Fruit fly (Drosophila melanogaster) whole organism, embryonic: ENCODE results near the gene Alg2.

Source experiments
- CG10565 ChIP-seq: fragments of 200-800 bp; sonication (Bioruptor generic); optimal IDR thresholded peaks from 3 replicates; lab custom pipeline; 2016; ENCODE audit warnings: missing biosample characterization, mild to moderate bottlenecking, missing genetic modification characterization
- CG11093 ChIP-seq: fragments of 200-800 bp; sonication (Bioruptor generic); IDR thresholded peaks from 3 replicates; pipeline ENCODE4 v1.3.6; 2022; ENCODE audit warnings: missing biosample characterization, missing genetic modification characterization
- CG11695 ChIP-seq: fragments of 200-800 bp; sonication (Bioruptor generic); IDR thresholded peaks from 3 replicates; pipeline ENCODE4 v1.3.6; 2022; ENCODE audit warnings: missing biosample characterization, missing genetic modification characterization
- CG12071 ChIP-seq: fragments of 200-800 bp; sonication (Bioruptor generic); optimal IDR thresholded peaks from 3 replicates; lab custom pipeline; 2018; ENCODE audit warnings: missing biosample characterization, mild to moderate bottlenecking, missing genetic modification characterization
- CG17385 ChIP-seq: fragments of 200-800 bp; sonication (Bioruptor generic); optimal IDR thresholded peaks from 3 replicates; lab custom pipeline; 2018; ENCODE audit warnings: missing biosample characterization, mild to moderate bottlenecking, missing genetic modification characterization
- CG31441 ChIP-seq: fragments of 200-800 bp; sonication (Bioruptor generic); IDR thresholded peaks from 2 replicates; pipeline ENCODE4 v1.3.6; 2022; ENCODE audit warnings: missing biosample characterization, missing genetic modification characterization
- CG42726 ChIP-seq: fragments of 200-800 bp; sonication (Bioruptor generic); IDR thresholded peaks from 2 replicates; pipeline ENCODE4 v1.3.6; 2022; ENCODE audit warnings: missing biosample characterization, missing genetic modification characterization; ENCODE audit not compliant: partially characterized antibody
- CG4424 ChIP-seq: fragments of 200-800 bp; sonication (Bioruptor generic); optimal IDR thresholded peaks from 3 replicates; lab custom pipeline; 2016; ENCODE audit warnings: missing biosample characterization, missing genetic modification characterization
- CG6683 ChIP-seq: fragments of 200-800 bp; sonication (Bioruptor generic); optimal IDR thresholded peaks from 2 replicates; lab custom pipeline; 2017; ENCODE audit warnings: missing biosample characterization, mild to moderate bottlenecking, missing genetic modification characterization, missing genetic modification reagents
- CG7987 ChIP-seq: fragments of 200-800 bp; sonication (Bioruptor generic); optimal IDR thresholded peaks from 2 replicates; lab custom pipeline; 2018; ENCODE audit warnings: missing biosample characterization, mild to moderate bottlenecking, missing genetic modification characterization, moderate library complexity
- CG8290 ChIP-seq, 3 experiments: fragments of 200-800 bp; sonication (Bioruptor generic); optimal IDR thresholded peaks; 2 replicates each; lab custom pipeline; 2016 to 2019; ENCODE audit warnings: missing biosample characterization in 3 of 3, missing genetic modification characterization in 3 of 3, mild to moderate bottlenecking in 2 of 3, moderate library complexity in 1 of 3
- CG8478 ChIP-seq: fragments of >200 bp; optimal IDR thresholded peaks from 2 replicates; lab custom pipeline; 2018
- CG9817 ChIP-seq: fragments of 200-800 bp; sonication (Bioruptor generic); optimal IDR thresholded peaks from 2 replicates; lab custom pipeline; 2018; ENCODE audit warnings: missing biosample characterization, mild to moderate bottlenecking, missing genetic modification characterization, moderate library complexity
- Dip2 ChIP-seq: fragments of 200-800 bp; sonication (Bioruptor generic); IDR thresholded peaks from 2 replicates; pipeline ENCODE4 v1.3.6; 2022; ENCODE audit warnings: missing biosample characterization, missing genetic modification characterization
- E2f1 ChIP-seq: fragments of 200-800 bp; sonication (Bioruptor generic); IDR thresholded peaks from 2 replicates; pipeline ENCODE4 v1.3.6; 2022; ENCODE audit warnings: missing biosample characterization, missing genetic modification characterization
- Gsc ChIP-seq: fragments of 200-800 bp; sonication (Bioruptor generic); IDR thresholded peaks from 2 replicates; pipeline ENCODE4 v1.3.6; 2022; ENCODE audit warnings: missing biosample characterization, missing genetic modification characterization
- Hand ChIP-seq: fragments of 200-800 bp; sonication (Bioruptor generic); optimal IDR thresholded peaks from 2 replicates; lab custom pipeline; 2017; ENCODE audit warnings: mild to moderate bottlenecking, missing biosample characterization, missing genetic modification reagents, missing genetic modification characterization
- Kr ChIP-seq: fragments of 200-800 bp; sonication (Bioruptor generic); optimal IDR thresholded peaks from 2 replicates; lab custom pipeline; 2017; ENCODE audit warnings: missing biosample characterization, mild to moderate bottlenecking, missing genetic modification characterization
- Lhr ChIP-seq: fragments of 200-800 bp; sonication (Bioruptor generic); optimal IDR thresholded peaks from 3 replicates; lab custom pipeline; 2017; ENCODE audit warnings: mild to moderate bottlenecking, missing biosample characterization, missing genetic modification reagents, missing genetic modification characterization
- Max ChIP-seq: fragments of 200-800 bp; sonication (Bioruptor generic); optimal IDR thresholded peaks from 2 replicates; lab custom pipeline; 2016; ENCODE audit warnings: missing biosample characterization, mild to moderate bottlenecking, missing genetic modification characterization
- NFAT ChIP-seq: fragments of 200-800 bp; sonication (Bioruptor generic); IDR thresholded peaks from 2 replicates; pipeline ENCODE4 v1.3.6; 2022; ENCODE audit warnings: missing biosample characterization, missing genetic modification characterization
- Poxn ChIP-seq: fragments of 200-800 bp; sonication (Bioruptor generic); IDR thresholded peaks from 2 replicates; pipeline ENCODE4 v1.3.6; 2022; ENCODE audit warnings: missing biosample characterization, missing genetic modification characterization
- Sox100B ChIP-seq: fragments of 200-800 bp; sonication (Bioruptor generic); optimal IDR thresholded peaks from 3 replicates; lab custom pipeline; 2018; ENCODE audit warnings: missing biosample characterization, mild to moderate bottlenecking, missing genetic modification characterization
- Spps ChIP-seq: fragments of 200-800 bp; sonication (Bioruptor generic); optimal IDR thresholded peaks from 2 replicates; lab custom pipeline; 2018; ENCODE audit warnings: missing biosample characterization, mild to moderate bottlenecking, missing genetic modification characterization
- Sry-β ChIP-seq: fragments of 200-800 bp; sonication (Bioruptor generic); optimal IDR thresholded peaks from 2 replicates; lab custom pipeline; 2018; ENCODE audit warnings: missing biosample characterization, mild to moderate bottlenecking, missing genetic modification characterization, moderate library complexity
- Ssrp ChIP-seq: fragments of 200-800 bp; sonication (Bioruptor generic); optimal IDR thresholded peaks from 2 replicates; lab custom pipeline; 2018; ENCODE audit warnings: missing biosample characterization, mild to moderate bottlenecking, missing genetic modification characterization, moderate library complexity
- Trl ChIP-seq, 3 experiments: fragments of >200 bp in 2 of 3; fragments of 200-800 bp in 1 of 3; sonication (Bioruptor generic) in 1 of 3; optimal IDR thresholded peaks; 2 replicates in 1 of 3; 3 replicates in 2 of 3; lab custom pipeline; 2016 to 2017; ENCODE audit warnings: missing biosample characterization in 1 of 3, missing genetic modification characterization in 1 of 3
- Usf ChIP-seq: fragments of 200-800 bp; sonication (Bioruptor generic); optimal IDR thresholded peaks from 2 replicates; lab custom pipeline; 2017; ENCODE audit warnings: missing genotype, missing biosample characterization, missing genetic modification characterization
- Vsx1 ChIP-seq: fragments of 200-800 bp; sonication (Bioruptor generic); optimal IDR thresholded peaks from 2 replicates; lab custom pipeline; 2017; ENCODE audit warnings: missing biosample characterization, mild to moderate bottlenecking, missing genetic modification characterization, missing genetic modification reagents
- br ChIP-seq: fragments of >200 bp; optimal IDR thresholded peaks from 2 replicates; lab custom pipeline; 2017
- bsh ChIP-seq, 2 experiments: fragments of 200-800 bp; sonication (Bioruptor generic); optimal IDR thresholded peaks; 2 replicates each; lab custom pipeline; 2017 to 2018; ENCODE audit warnings: mild to moderate bottlenecking in 2 of 2, missing biosample characterization in 2 of 2, missing genetic modification characterization in 2 of 2, moderate library complexity in 1 of 2
- ci ChIP-seq: fragments of 200-800 bp; sonication (Bioruptor generic); IDR thresholded peaks from 3 replicates; pipeline ENCODE4 v1.3.6; 2022; ENCODE audit warnings: missing biosample characterization, missing genetic modification characterization
- corto ChIP-seq: fragments of 200-800 bp; sonication (Bioruptor generic); optimal IDR thresholded peaks from 2 replicates; lab custom pipeline; 2016; ENCODE audit warnings: missing biosample characterization, mild to moderate bottlenecking, missing genetic modification characterization, moderate library complexity
- croc ChIP-seq: fragments of 200-800 bp; sonication (Bioruptor generic); conservative IDR thresholded peaks from 3 replicates; pipeline ENCODE4 v1.3.6; 2022; ENCODE audit warnings: missing biosample characterization, missing genetic modification characterization
- ewg ChIP-seq: fragments of 200-800 bp; sonication (Bioruptor generic); optimal IDR thresholded peaks from 3 replicates; lab custom pipeline; 2017; ENCODE audit warnings: mild to moderate bottlenecking, missing biosample characterization, missing genetic modification reagents, missing genetic modification characterization
- jing ChIP-seq: fragments of 200-800 bp; sonication (Bioruptor generic); optimal IDR thresholded peaks from 2 replicates; lab custom pipeline; 2018; ENCODE audit warnings: missing biosample characterization, mild to moderate bottlenecking, missing genetic modification characterization
- mam ChIP-seq: fragments of 200-800 bp; sonication (Bioruptor generic); optimal IDR thresholded peaks from 3 replicates; lab custom pipeline; 2016; ENCODE audit warnings: missing biosample characterization, missing genetic modification characterization
- nerfin-2 ChIP-seq: fragments of 200-800 bp; sonication (Bioruptor generic); IDR thresholded peaks from 2 replicates; pipeline ENCODE4 v1.3.6; 2022; ENCODE audit warnings: missing biosample characterization, missing genetic modification characterization; ENCODE audit not compliant: partially characterized antibody
- odd ChIP-seq: fragments of 200-800 bp; sonication (Bioruptor generic); optimal IDR thresholded peaks from 2 replicates; lab custom pipeline; 2017; ENCODE audit warnings: missing biosample characterization, mild to moderate bottlenecking, missing genetic modification characterization
- otp ChIP-seq: fragments of 200-800 bp; sonication (Bioruptor generic); IDR thresholded peaks from 3 replicates; pipeline ENCODE4, ENCODE4 v1.3.6; 2022; ENCODE audit warnings: missing biosample characterization, missing genetic modification characterization
- pb ChIP-seq: fragments of 200-800 bp; sonication (Bioruptor generic); optimal IDR thresholded peaks from 3 replicates; lab custom pipeline; 2016; ENCODE audit warnings: missing biosample characterization, missing genetic modification characterization
- peb ChIP-seq: fragments of 200-800 bp; sonication (Bioruptor generic); IDR thresholded peaks from 2 replicates; pipeline ENCODE4 v1.3.6; 2022; ENCODE audit warnings: missing biosample characterization, missing genetic modification characterization
- pho ChIP-seq: fragments of 200-800 bp; sonication (Bioruptor generic); optimal IDR thresholded peaks from 2 replicates; lab custom pipeline; 2016; ENCODE audit warnings: missing biosample characterization, missing genetic modification characterization
- psq ChIP-seq: fragments of 200-800 bp; sonication (Bioruptor generic); optimal IDR thresholded peaks from 2 replicates; lab custom pipeline; 2017; ENCODE audit warnings: missing biosample characterization, missing genetic modification characterization
- pum ChIP-seq: fragments of 200-800 bp; sonication (Bioruptor generic); optimal IDR thresholded peaks from 2 replicates; lab custom pipeline; 2016; ENCODE audit warnings: missing biosample characterization, missing genetic modification characterization
- ranshi ChIP-seq: fragments of 200-800 bp; sonication (Bioruptor generic); IDR thresholded peaks from 2 replicates; pipeline ENCODE4 v1.3.6; 2022; ENCODE audit warnings: missing biosample characterization, missing genetic modification characterization
- sima ChIP-seq: fragments of 200-800 bp; sonication (Bioruptor generic); optimal IDR thresholded peaks from 2 replicates; lab custom pipeline; 2016; ENCODE audit warnings: missing biosample characterization, missing genetic modification characterization
- slou ChIP-seq: fragments of 200-800 bp; sonication (Bioruptor generic); optimal IDR thresholded peaks from 3 replicates; lab custom pipeline; 2016; ENCODE audit warnings: missing biosample characterization, missing genetic modification characterization
- sna ChIP-seq: fragments of 200-800 bp; sonication (Bioruptor generic); IDR thresholded peaks from 2 replicates; pipeline ENCODE4 v1.3.6; 2022; ENCODE audit warnings: missing biosample characterization, missing genetic modification characterization; ENCODE audit not compliant: partially characterized antibody
- ssp ChIP-seq: fragments of 200-800 bp; sonication (Bioruptor generic); IDR thresholded peaks from 2 replicates; pipeline ENCODE4 v1.3.6; 2022; ENCODE audit warnings: missing biosample characterization, missing genetic modification characterization
- zf30C ChIP-seq: fragments of 200-800 bp; sonication (Bioruptor generic); optimal IDR thresholded peaks from 3 replicates; lab custom pipeline; 2018; ENCODE audit warnings: missing biosample characterization, mild to moderate bottlenecking, missing genetic modification characterization

Gene Alg2

DNA sequence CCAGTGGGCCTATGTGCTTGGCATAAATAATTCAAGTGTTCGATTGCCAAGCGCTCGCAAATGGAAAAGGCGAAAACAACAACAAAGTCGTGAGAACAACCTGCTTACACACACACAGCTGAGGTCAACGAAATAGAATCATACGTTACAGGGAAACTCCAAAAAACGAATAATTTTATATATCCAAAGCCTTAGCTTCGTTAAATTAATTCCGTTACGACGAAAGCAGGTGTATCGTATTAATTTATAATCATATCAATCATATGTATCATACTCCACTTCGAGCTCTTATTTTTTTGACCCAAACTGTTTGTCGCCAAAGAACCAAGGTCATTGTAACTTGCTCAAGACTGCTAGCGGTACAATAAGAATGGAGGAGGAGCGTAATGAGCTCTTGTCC lies 35.9 kb downstream of the Alg2 start (continued):
- TF ChIP-seq CG10565 (GFP tag; lab: Kevin White, UChicago): peak; percentile 70
- TF ChIP-seq E2f1 (GFP tag; lab: Robert Waterston, UW): peak; percentile 91
- TF ChIP-seq CG8478 (lab: Kevin White, UChicago): no peak
- TF ChIP-seq CG11093 (GFP tag; lab: Robert Waterston, UW): peak; percentile 86
- TF ChIP-seq ci (GFP tag; lab: Robert Waterston, UW): peak; percentile 89
- peak; percentile 71 to 90 for TF ChIP-seq bsh (GFP tag; optimal IDR thresholded peaks at IDR 0.05; lab: Kevin White, UChicago)
- no peak for TF ChIP-seq Sox100B (GFP tag; lab: Kevin White, UChicago)
- peak; percentile 57; the same call in 1 of the 2 replicates for TF ChIP-seq Gsc (GFP tag; lab: Robert Waterston, UW)
- no peak for TF ChIP-seq nerfin-2
- TF ChIP-seq Vsx1 (GFP tag; lab: Kevin White, UChicago): no peak
- TF ChIP-seq CG8290 (GFP tag; optimal IDR thresholded peaks at IDR 0.05; lab: Kevin White, UChicago): peak; percentile 79
- no peak for TF ChIP-seq CG8290 (tag; optimal IDR thresholded peaks at IDR 0.05; lab: Kevin White, UChicago)
- no peak for TF ChIP-seq br (lab: Kevin White, UChicago)
- peak; percentile 68 for TF ChIP-seq pb (GFP tag; lab: Kevin White, UChicago)
- peak; percentile 76 for TF ChIP-seq CG9817 (tag; lab: Kevin White, UChicago)
- TF ChIP-seq CG6683 (GFP tag; lab: Kevin White, UChicago): peak; percentile 79
- TF ChIP-seq Hand: peak; percentile 64
- TF ChIP-seq Kr (GFP tag; lab: Kevin White, UChicago): no peak
- TF ChIP-seq ssp: peak; percentile 75
- TF ChIP-seq corto (GFP tag; lab: Kevin White, UChicago): peak; percentile 77
- TF ChIP-seq NFAT (GFP tag; lab: Robert Waterston, UW): peak; percentile 86
- TF ChIP-seq jing: peak; percentile 54
- peak; percentile 70 for TF ChIP-seq peb (GFP tag; lab: Robert Waterston, UW)
- TF ChIP-seq Usf (GFP tag; lab: Kevin White, UChicago): peak; percentile 45
- TF ChIP-seq otp (GFP tag; lab: Robert Waterston, UW): peak; percentile 59; the same call in 2 of the 3 replicates
- TF ChIP-seq Dip2 (GFP tag; lab: Robert Waterston, UW): no peak
- TF ChIP-seq Spps: peak; percentile 86
- peak; percentile 83 for TF ChIP-seq croc (GFP tag; lab: Robert Waterston, UW)
- no peak for TF ChIP-seq Trl (optimal IDR thresholded peaks at IDR 0.05; lab: Kevin White, UChicago)
- peak; percentile 89 for TF ChIP-seq Trl (GFP tag; optimal IDR thresholded peaks at IDR 0.05; lab: Kevin White, UChicago)
- TF ChIP-seq sima: no peak
- TF ChIP-seq odd (GFP tag; lab: Kevin White, UChicago): no peak
- TF ChIP-seq ewg: peak; percentile 59
- peak; percentile 34 for TF ChIP-seq Lhr
- TF ChIP-seq CG7987 (GFP tag; lab: Kevin White, UChicago): peak; percentile 78
- no peak for TF ChIP-seq Sry-β
- no peak for TF ChIP-seq CG31441 (GFP tag; lab: Robert Waterston, UW)
- TF ChIP-seq psq: peak; percentile 43
- TF ChIP-seq Poxn (GFP tag; lab: Robert Waterston, UW): peak; percentile 68
- TF ChIP-seq pho (GFP tag; lab: Kevin White, UChicago): peak; percentile 54
- TF ChIP-seq CG11695: peak; percentile 94
- TF ChIP-seq CG42726 (GFP tag; lab: Robert Waterston, UW): no peak
- peak; percentile 88 for TF ChIP-seq mam (GFP tag; lab: Kevin White, UChicago)
- TF ChIP-seq pum (GFP tag; lab: Kevin White, UChicago): peak; percentile 77
- peak; percentile 85 for TF ChIP-seq Max (GFP tag; lab: Kevin White, UChicago)
- TF ChIP-seq slou: peak; percentile 32
- peak; percentile 90 for TF ChIP-seq CG4424 (GFP tag; lab: Kevin White, UChicago)
- no peak for TF ChIP-seq zf30C (GFP tag; lab: Kevin White, UChicago)
- peak; percentile 91 for TF ChIP-seq ranshi (GFP tag; lab: Robert Waterston, UW)
- TF ChIP-seq CG12071 (GFP tag; lab: Kevin White, UChicago): no peak
- peak; percentile 82 for TF ChIP-seq CG17385 (GFP tag; lab: Kevin White, UChicago)
- no peak for TF ChIP-seq sna (GFP tag; lab: Robert Waterston, UW)
- TF ChIP-seq Ssrp (tag; lab: Kevin White, UChicago): peak; percentile 75
